Fruit fly (Drosophila melanogaster) whole organism, embryonic: Measurements from ENCODE around the gene CycC.

ENCODE experiments used
- Aef1 ChIP-seq: fragments of 200-800 bp; sonication (Bioruptor generic); IDR thresholded peaks from 3 replicates; pipeline ENCODE4 v1.3.6; 2022; ENCODE audit warnings: missing biosample characterization, missing genetic modification characterization
- CG11560 ChIP-seq: fragments of 200-800 bp; sonication (Bioruptor generic); IDR thresholded peaks from 3 replicates; pipeline ENCODE4 v1.3.6; 2022; ENCODE audit warnings: missing biosample characterization, missing genetic modification characterization
- CG12104 ChIP-seq: fragments of 200-800 bp; sonication (Bioruptor generic); optimal IDR thresholded peaks from 3 replicates; lab custom pipeline; 2016; ENCODE audit warnings: missing biosample characterization, missing genetic modification characterization
- CG12744 ChIP-seq: fragments of 200-800 bp; sonication (Bioruptor generic); optimal IDR thresholded peaks from 2 replicates; lab custom pipeline; 2016; ENCODE audit warnings: missing biosample characterization, missing genetic modification characterization
- CG13296 ChIP-seq: fragments of 200-800 bp; sonication (Bioruptor generic); optimal IDR thresholded peaks from 3 replicates; lab custom pipeline; 2018; ENCODE audit warnings: missing biosample characterization, mild to moderate bottlenecking, missing genetic modification characterization
- CG17385 ChIP-seq: fragments of 200-800 bp; sonication (Bioruptor generic); optimal IDR thresholded peaks from 3 replicates; lab custom pipeline; 2018; ENCODE audit warnings: missing biosample characterization, mild to moderate bottlenecking, missing genetic modification characterization
- CG2116 ChIP-seq: fragments of 200-800 bp; sonication (Bioruptor generic); optimal IDR thresholded peaks from 3 replicates; lab custom pipeline; 2018; ENCODE audit warnings: missing biosample characterization, mild to moderate bottlenecking, missing genetic modification characterization
- CG31365 ChIP-seq: fragments of 200-800 bp; sonication (Bioruptor generic); optimal IDR thresholded peaks from 2 replicates; lab custom pipeline; 2018; ENCODE audit warnings: missing biosample characterization, mild to moderate bottlenecking, missing genetic modification characterization
- CG3995 ChIP-seq: fragments of 200-800 bp; sonication (Bioruptor generic); optimal IDR thresholded peaks from 3 replicates; lab custom pipeline; 2016; ENCODE audit warnings: missing biosample characterization, missing genetic modification characterization
- CG4282 ChIP-seq: fragments of 200-800 bp; sonication (Bioruptor generic); optimal IDR thresholded peaks from 2 replicates; lab custom pipeline; 2016; ENCODE audit warnings: missing biosample characterization, missing genetic modification characterization
- CG4424 ChIP-seq: fragments of 200-800 bp; sonication (Bioruptor generic); optimal IDR thresholded peaks from 3 replicates; lab custom pipeline; 2016; ENCODE audit warnings: missing biosample characterization, missing genetic modification characterization
- CG7839 ChIP-seq: fragments of 200-800 bp; sonication (Bioruptor generic); optimal IDR thresholded peaks from 3 replicates; lab custom pipeline; 2018; ENCODE audit warnings: missing biosample characterization, mild to moderate bottlenecking, missing genetic modification characterization, moderate library complexity
- CG9215 ChIP-seq: fragments of 200-800 bp; sonication (Bioruptor generic); IDR thresholded peaks from 2 replicates; pipeline ENCODE4 v1.3.6; 2022; ENCODE audit warnings: missing biosample characterization, missing genetic modification characterization
- CG9437 ChIP-seq: fragments of 200-800 bp; sonication (Bioruptor generic); optimal IDR thresholded peaks from 2 replicates; lab custom pipeline; 2018; ENCODE audit warnings: missing biosample characterization, mild to moderate bottlenecking, missing genetic modification characterization
- CrebB ChIP-seq: fragments of 200-800 bp; sonication (Bioruptor generic); optimal IDR thresholded peaks from 3 replicates; lab custom pipeline; 2018; ENCODE audit warnings: missing biosample characterization, mild to moderate bottlenecking, missing genetic modification characterization
- E2f1 ChIP-seq: fragments of 200-800 bp; sonication (Bioruptor generic); IDR thresholded peaks from 2 replicates; pipeline ENCODE4 v1.3.6; 2022; ENCODE audit warnings: missing biosample characterization, missing genetic modification characterization
- Hsf ChIP-seq: fragments of 200-800 bp; sonication (Bioruptor generic); optimal IDR thresholded peaks from 3 replicates; lab custom pipeline; 2016; ENCODE audit warnings: missing biosample characterization, missing genetic modification characterization
- Lpt ChIP-seq: fragments of >200 bp; optimal IDR thresholded peaks from 2 replicates; lab custom pipeline; 2018; ENCODE audit warnings: missing biosample characterization, missing genetic modification characterization
- MESR4 ChIP-seq: fragments of 200-800 bp; sonication (Bioruptor generic); optimal IDR thresholded peaks from 2 replicates; lab custom pipeline; 2018; ENCODE audit warnings: missing biosample characterization, mild to moderate bottlenecking, missing genetic modification characterization, moderate library complexity
- Med ChIP-seq: fragments of 200-800 bp; sonication (Bioruptor generic); peaks from one replicate; lab custom pipeline; 2016; ENCODE audit warnings: missing biosample characterization, missing genetic modification characterization, mild to moderate bottlenecking, inconsistent platforms, moderate library complexity
- NK7.1 ChIP-seq: fragments of 200-800 bp; sonication (Bioruptor generic); optimal IDR thresholded peaks from 3 replicates; lab custom pipeline; 2016; ENCODE audit warnings: missing biosample characterization, missing genetic modification characterization
- Ptx1 ChIP-seq: fragments of 200-800 bp; sonication (Bioruptor generic); IDR thresholded peaks from 2 replicates; pipeline ENCODE4 v1.3.6; 2022; ENCODE audit warnings: missing biosample characterization, missing genetic modification characterization
- Rx ChIP-seq: fragments of 200-800 bp; sonication (Bioruptor generic); IDR thresholded peaks from 2 replicates; pipeline ENCODE4 v1.3.6; 2022; ENCODE audit warnings: missing biosample characterization, missing genetic modification characterization
- Tbp ChIP-seq: fragments of >200 bp; optimal IDR thresholded peaks from 2 replicates; lab custom pipeline; 2018; ENCODE audit warnings: missing biosample characterization, missing genetic modification characterization
- Usf ChIP-seq: fragments of 200-800 bp; sonication (Bioruptor generic); optimal IDR thresholded peaks from 2 replicates; lab custom pipeline; 2017; ENCODE audit warnings: missing genotype, missing biosample characterization, missing genetic modification characterization
- Xrp1 ChIP-seq: fragments of 200-800 bp; sonication (Bioruptor generic); IDR thresholded peaks from 2 replicates; pipeline ENCODE4 v1.3.6; 2022; ENCODE audit warnings: missing biosample characterization, missing genetic modification characterization
- bab2 ChIP-seq: fragments of 200-800 bp; sonication (Bioruptor generic); optimal IDR thresholded peaks from 2 replicates; lab custom pipeline; 2016; ENCODE audit warnings: missing biosample characterization, missing genetic modification characterization
- br ChIP-seq: fragments of >200 bp; optimal IDR thresholded peaks from 2 replicates; lab custom pipeline; 2017
- bsh ChIP-seq, 2 experiments: fragments of 200-800 bp; sonication (Bioruptor generic); optimal IDR thresholded peaks; 2 replicates each; lab custom pipeline; 2017 to 2018; ENCODE audit warnings: mild to moderate bottlenecking in 2 of 2, missing biosample characterization in 2 of 2, missing genetic modification characterization in 2 of 2, moderate library complexity in 1 of 2
- croc ChIP-seq: fragments of 200-800 bp; sonication (Bioruptor generic); conservative IDR thresholded peaks from 3 replicates; pipeline ENCODE4 v1.3.6; 2022; ENCODE audit warnings: missing biosample characterization, missing genetic modification characterization
- en ChIP-seq: fragments of 200-800 bp; sonication (Bioruptor generic); optimal IDR thresholded peaks from 2 replicates; lab custom pipeline; 2016; ENCODE audit warnings: missing biosample characterization, missing genetic modification characterization
- gcm2 ChIP-seq: fragments of 200-800 bp; sonication (Bioruptor generic); optimal IDR thresholded peaks from 2 replicates; lab custom pipeline; 2016; ENCODE audit warnings: missing biosample characterization, missing genetic modification characterization
- gfzf ChIP-seq: fragments of 200-800 bp; sonication (Bioruptor generic); optimal IDR thresholded peaks from 2 replicates; lab custom pipeline; 2016; ENCODE audit warnings: missing biosample characterization, mild to moderate bottlenecking, missing genetic modification characterization, moderate library complexity
- lbe ChIP-seq: fragments of 200-800 bp; sonication (Bioruptor generic); optimal IDR thresholded peaks from 2 replicates; lab custom pipeline; 2016; ENCODE audit warnings: missing biosample characterization, mild to moderate bottlenecking, missing genetic modification characterization
- lola ChIP-seq, 3 experiments: fragments of >200 bp in 2 of 3; fragments of 200-800 bp in 1 of 3; sonication (Bioruptor generic) in 1 of 3; optimal IDR thresholded peaks; 2 replicates each; lab custom pipeline; 2017 to 2019; ENCODE audit warnings: missing biosample characterization in 3 of 3, missing genetic modification characterization in 3 of 3, mild to moderate bottlenecking in 1 of 3, moderate library complexity in 1 of 3
- mam ChIP-seq: fragments of 200-800 bp; sonication (Bioruptor generic); optimal IDR thresholded peaks from 3 replicates; lab custom pipeline; 2016; ENCODE audit warnings: missing biosample characterization, missing genetic modification characterization
- nerfin-2 ChIP-seq: fragments of 200-800 bp; sonication (Bioruptor generic); IDR thresholded peaks from 2 replicates; pipeline ENCODE4 v1.3.6; 2022; ENCODE audit warnings: missing biosample characterization, missing genetic modification characterization; ENCODE audit not compliant: partially characterized antibody
- prd ChIP-seq, 3 experiments: fragments of >200 bp in 2 of 3; fragments of 200-800 bp in 1 of 3; sonication (Bioruptor generic) in 1 of 3; optimal IDR thresholded peaks in 2 of 3; IDR thresholded peaks in 1 of 3; 2 replicates in 2 of 3; 3 replicates in 1 of 3; pipeline versions ENCODE4 v1.3.6 to Lab custom; 2017 to 2022; ENCODE audit warnings: missing biosample characterization in 1 of 3, missing genetic modification characterization in 1 of 3
- rib ChIP-seq: fragments of 200-800 bp; sonication (Bioruptor generic); IDR thresholded peaks from 2 replicates; pipeline ENCODE4 v1.3.6; 2022; ENCODE audit warnings: missing biosample characterization, missing genetic modification characterization
- sima ChIP-seq: fragments of 200-800 bp; sonication (Bioruptor generic); optimal IDR thresholded peaks from 2 replicates; lab custom pipeline; 2016; ENCODE audit warnings: missing biosample characterization, missing genetic modification characterization
- slbo ChIP-seq: fragments of 200-800 bp; sonication (Bioruptor generic); IDR thresholded peaks from 2 replicates; pipeline ENCODE4 v1.3.6; 2022; ENCODE audit warnings: missing biosample characterization, missing genetic modification characterization
- so ChIP-seq: fragments of 200-800 bp; sonication (Bioruptor generic); IDR thresholded peaks from 3 replicates; pipeline ENCODE4 v1.3.6; 2022; ENCODE audit warnings: missing biosample characterization, missing genetic modification characterization
- sug ChIP-seq: fragments of 200-800 bp; optimal IDR thresholded peaks from 2 replicates; lab custom pipeline; 2019; ENCODE audit warnings: missing biosample characterization, mild to moderate bottlenecking, missing genetic modification characterization, moderate library complexity
- tio ChIP-seq: fragments of 200-800 bp; sonication (Bioruptor generic); optimal IDR thresholded peaks from 2 replicates; lab custom pipeline; 2017; ENCODE audit warnings: missing biosample characterization, missing genetic modification characterization, inconsistent platforms
- tll ChIP-seq, 2 experiments: fragments of 200-800 bp in 1 of 2; fragments of >200 bp in 1 of 2; sonication (Bioruptor generic) in 1 of 2; optimal IDR thresholded peaks; 2 replicates each; lab custom pipeline; 2017 to 2019; ENCODE audit warnings: missing biosample characterization in 2 of 2, missing genetic modification characterization in 2 of 2, mild to moderate bottlenecking in 1 of 2, moderate library complexity in 1 of 2
- tna ChIP-seq: fragments of 200-800 bp; sonication (Bioruptor generic); IDR thresholded peaks from 2 replicates; pipeline ENCODE4 v1.3.6; 2022; ENCODE audit warnings: missing biosample characterization, missing genetic modification characterization; ENCODE audit not compliant: partially characterized antibody
- toy ChIP-seq: fragments of 200-800 bp; sonication (Bioruptor generic); IDR thresholded peaks from 2 replicates; pipeline ENCODE4 v1.3.6; 2022; ENCODE audit warnings: missing biosample characterization, missing genetic modification characterization
- tx ChIP-seq: fragments of 200-800 bp; sonication (Bioruptor generic); optimal IDR thresholded peaks from 2 replicates; lab custom pipeline; 2016; ENCODE audit warnings: missing biosample characterization, missing genetic modification characterization
- unc-4 ChIP-seq: fragments of 200-800 bp; sonication (Bioruptor generic); IDR thresholded peaks from 2 replicates; pipeline ENCODE4 v1.3.6; 2022; ENCODE audit warnings: missing biosample characterization, missing genetic modification characterization; ENCODE audit not compliant: partially characterized antibody
- vfl ChIP-seq: fragments of 200-800 bp; sonication (Bioruptor generic); optimal IDR thresholded peaks from 2 replicates; lab custom pipeline; 2016; ENCODE audit warnings: missing biosample characterization, missing genetic modification characterization
- zen2 ChIP-seq: fragments of 200-800 bp; sonication (Bioruptor generic); IDR thresholded peaks from 3 replicates; pipeline ENCODE4 v1.3.6; 2022; ENCODE audit warnings: missing biosample characterization, missing genetic modification characterization; ENCODE audit not compliant: partially characterized antibody

CycC gene

DNA sequence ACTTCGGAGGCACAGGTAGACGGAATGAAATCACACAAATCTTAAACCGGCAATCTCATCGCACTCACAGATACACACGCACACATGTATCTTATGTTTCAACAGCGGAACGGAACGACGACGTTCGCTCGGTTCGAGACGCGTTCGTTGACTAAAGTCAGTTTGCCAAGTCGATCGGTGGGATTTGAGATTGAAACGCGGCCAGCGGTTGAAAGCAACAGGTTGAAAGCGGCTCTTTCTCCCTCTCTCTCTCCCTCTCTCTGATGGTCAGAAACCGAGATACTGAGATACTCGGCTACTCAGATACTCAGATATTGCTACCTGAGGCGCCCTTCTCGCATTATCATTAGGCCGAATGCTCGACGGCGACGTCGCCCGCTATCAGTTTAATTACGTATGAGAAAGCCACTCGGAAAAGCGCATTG, 36.2 kb downstream of the CycC start (continued):
- TF ChIP-seq Aef1 (GFP tag; lab: Robert Waterston, UW) (no peak), lola (GFP tag; optimal IDR thresholded peaks at IDR 0.05; lab: Kevin White, UChicago) (no peak), CG12744 (GFP tag; lab: Kevin White, UChicago) (no peak), MESR4 (peak; percentile 11), slbo (GFP tag; lab: Robert Waterston, UW) (no peak), CG4424 (no peak), Rx (no peak), unc-4 (GFP tag; lab: Robert Waterston, UW) (no peak), Med (GFP tag; lab: Kevin White, UChicago) (peak; percentile 91), br (lab: Kevin White, UChicago) (no peak), prd (optimal IDR thresholded peaks at IDR 0.05; lab: Kevin White, UChicago) (no peak), prd (GFP tag; IDR thresholded peaks at IDR 0.05; lab: Robert Waterston, UW) (no peak), zen2 (GFP tag; lab: Robert Waterston, UW) (peak; percentile 29; the same call in 1 of the 3 replicates), Lpt (GFP tag; lab: Kevin White, UChicago) (no peak), CG2116 (GFP tag; lab: Kevin White, UChicago) (peak; percentile 35), Ptx1 (GFP tag; lab: Robert Waterston, UW) (no peak), mam (GFP tag; lab: Kevin White, UChicago) (no peak), tna (GFP tag; lab: Robert Waterston, UW) (no peak), Usf (GFP tag; lab: Kevin White, UChicago) (no peak), lbe (peak; percentile 80), CG3995 (GFP tag; lab: Kevin White, UChicago) (peak; percentile 31), E2f1 (GFP tag; lab: Robert Waterston, UW) (no peak), tll (GFP tag; optimal IDR thresholded peaks at IDR 0.05; lab: Kevin White, UChicago) (peak in 1 of 2 experiments; percentile 97), bsh (GFP tag; optimal IDR thresholded peaks at IDR 0.05; lab: Kevin White, UChicago) (peak in 1 of 2 experiments; percentile 42), rib (GFP tag; lab: Robert Waterston, UW) (0 out of 2 replicates have a peak, but pooled peaks have one; percentile 48), CG13296 (GFP tag; lab: Kevin White, UChicago) (peak; percentile 64), Hsf (GFP tag; lab: Kevin White, UChicago) (peak; percentile 24), Tbp (GFP tag; lab: Kevin White, UChicago) (no peak), so (GFP tag; lab: Robert Waterston, UW) (peak; percentile 69), CG31365 (tag; lab: Kevin White, UChicago) (peak; percentile 21), bab2 (GFP tag; lab: Kevin White, UChicago) (no peak), en (no peak), tx (GFP tag; lab: Kevin White, UChicago) (no peak), toy (GFP tag; lab: Robert Waterston, UW) (no peak), croc (GFP tag; lab: Robert Waterston, UW) (no peak), sima (GFP tag; lab: Kevin White, UChicago) (no peak), NK7.1 (GFP tag; lab: Kevin White, UChicago) (no peak), CG9437 (GFP tag; lab: Kevin White, UChicago) (no peak), CG12104 (GFP tag; lab: Kevin White, UChicago) (no peak), Xrp1 (peak; percentile 42; the same call in 1 of the 2 replicates), CG17385 (GFP tag; lab: Kevin White, UChicago) (peak; percentile 68), gfzf (no peak), CG11560 (tag; lab: Robert Waterston, UW) (no peak), gcm2 (peak; percentile 2), CG7839 (peak; percentile 20), CG9215 (GFP tag; lab: Robert Waterston, UW) (no peak), tio (GFP tag; lab: Kevin White, UChicago) (no peak), CrebB (peak; percentile 80), nerfin-2 (GFP tag; lab: Robert Waterston, UW) (no peak), sug (tag; lab: Kevin White, UChicago) (peak; percentile 38), CG4282 (GFP tag; lab: Kevin White, UChicago) (peak; percentile 33), vfl (GFP tag; lab: Kevin White, UChicago) (peak; percentile 66)
